Worm (Caenorhabditis elegans) whole organism, L2 larva: ENCODE results near the gene C33G8.2.

ENCODE experiments used
- C34F6.9 ChIP-seq: fragments of 150-350 bp; optimal IDR thresholded peaks from 2 replicates; lab custom pipeline; 2014; ENCODE audit warnings: missing biosample characterization, missing genetic modification characterization
- F13H6.1 ChIP-seq: sonication (generic microtip); optimal IDR thresholded peaks from 2 replicates; lab custom pipeline; 2016; ENCODE audit warnings: missing genetic modification characterization, missing compliant biosample characterization
- R02D3.7 ChIP-seq: fragments of 150-350 bp; optimal IDR thresholded peaks from 2 replicates; lab custom pipeline; 2014; ENCODE audit warnings: missing biosample characterization, missing genetic modification characterization
- Y55F3AM.14 ChIP-seq: fragments of 200-800 bp; sonication (Bioruptor generic); optimal IDR thresholded peaks from 2 replicates; lab custom pipeline; 2018; ENCODE audit warnings: mild to moderate bottlenecking, missing genetic modification characterization, missing compliant biosample characterization
- alr-1 ChIP-seq: fragments of 150-350 bp; optimal IDR thresholded peaks from 2 replicates; lab custom pipeline; 2014; ENCODE audit warnings: missing biosample characterization, missing genetic modification characterization
- aly-2 ChIP-seq: fragments of 150-350 bp; optimal IDR thresholded peaks from 2 replicates; lab custom pipeline; 2014; ENCODE audit warnings: missing biosample characterization, missing genetic modification characterization
- ama-1 ChIP-seq: fragments of 150-350 bp; optimal IDR thresholded peaks from 2 replicates; lab custom pipeline; 2018; ENCODE audit warnings: inconsistent platforms
- blmp-1 ChIP-seq: sonication (generic microtip); optimal IDR thresholded peaks from 2 replicates; lab custom pipeline; 2017; ENCODE audit warnings: missing genetic modification characterization, mild to moderate bottlenecking, missing compliant biosample characterization, antibody characterized with exemption, moderate library complexity; ENCODE audit not compliant: insufficient read depth
- crh-2 ChIP-seq: sonication (generic microtip); optimal IDR thresholded peaks from 2 replicates; lab custom pipeline; 2017; ENCODE audit warnings: missing biosample characterization, missing genetic modification characterization
- elt-1 ChIP-seq: fragments of 150-350 bp; optimal IDR thresholded peaks from 2 replicates; lab custom pipeline; 2014; ENCODE audit warnings: missing biosample characterization, missing genetic modification characterization
- elt-3 ChIP-seq: sonication (generic microtip); optimal IDR thresholded peaks from 2 replicates; lab custom pipeline; 2017; ENCODE audit warnings: missing biosample characterization, missing genetic modification characterization
- fos-1 ChIP-seq: fragments of 150-350 bp; optimal IDR thresholded peaks from 2 replicates; lab custom pipeline; 2014; ENCODE audit warnings: missing biosample characterization, missing genetic modification characterization
- lin-11 ChIP-seq: fragments of 150-350 bp; sonication (generic microtip); optimal IDR thresholded peaks from 2 replicates; lab custom pipeline; 2014; ENCODE audit warnings: missing biosample characterization, missing genetic modification characterization, inconsistent platforms, mixed read lengths
- lin-13 ChIP-seq: fragments of 150-350 bp; optimal IDR thresholded peaks from 2 replicates; lab custom pipeline; 2014; ENCODE audit warnings: missing biosample characterization, missing genetic modification reagents, missing genetic modification characterization
- lin-39 ChIP-seq: fragments of 150-350 bp; optimal IDR thresholded peaks from 2 replicates; lab custom pipeline; 2014; ENCODE audit warnings: missing biosample characterization, missing genetic modification reagents, missing genetic modification characterization
- lsy-2 ChIP-seq, 2 experiments: fragments of 150-350 bp in 1 of 2; sonication (generic microtip) in 1 of 2; optimal IDR thresholded peaks; 2 replicates each; lab custom pipeline; 2014 to 2017; ENCODE audit warnings: missing biosample characterization in 2 of 2, missing genetic modification characterization in 2 of 2
- mab-5 ChIP-seq: fragments of 150-350 bp; optimal IDR thresholded peaks from 2 replicates; lab custom pipeline; 2014; ENCODE audit warnings: missing biosample characterization, missing genetic modification characterization
- mdl-1 ChIP-seq, 2 experiments: fragments of 150-350 bp in 1 of 2; sonication (generic microtip) in 1 of 2; optimal IDR thresholded peaks; 2 replicates each; lab custom pipeline; 2017; ENCODE audit warnings: missing biosample characterization in 2 of 2, missing genetic modification characterization in 2 of 2
- nhr-12 ChIP-seq: fragments of 150-350 bp; optimal IDR thresholded peaks from 2 replicates; lab custom pipeline; 2014; ENCODE audit warnings: missing biosample characterization, missing genetic modification characterization
- nhr-129 ChIP-seq: fragments of 150-350 bp; optimal IDR thresholded peaks from 2 replicates; lab custom pipeline; 2014; ENCODE audit warnings: missing biosample characterization, missing genetic modification characterization
- nhr-23 ChIP-seq: fragments of 150-350 bp; optimal IDR thresholded peaks from 2 replicates; lab custom pipeline; 2014; ENCODE audit warnings: missing biosample characterization, missing genetic modification reagents, missing genetic modification characterization
- nhr-237 ChIP-seq: fragments of 150-350 bp; optimal IDR thresholded peaks from 2 replicates; lab custom pipeline; 2014; ENCODE audit warnings: missing biosample characterization, missing genetic modification characterization
- nhr-25 ChIP-seq: fragments of 150-350 bp; sonication (generic microtip); optimal IDR thresholded peaks from 3 replicates; lab custom pipeline; 2014; ENCODE audit warnings: missing biosample characterization, missing genetic modification characterization
- nhr-77 ChIP-seq: fragments of 150-350 bp; optimal IDR thresholded peaks from 2 replicates; lab custom pipeline; 2014; ENCODE audit warnings: missing biosample characterization, missing genetic modification characterization
- peb-1 ChIP-seq: fragments of 150-350 bp; optimal IDR thresholded peaks from 2 replicates; lab custom pipeline; 2014; ENCODE audit warnings: missing biosample characterization, missing genetic modification characterization
- sem-4 ChIP-seq: fragments of 150-350 bp; optimal IDR thresholded peaks from 2 replicates; lab custom pipeline; 2014; ENCODE audit warnings: missing biosample characterization, missing genetic modification reagents, missing genetic modification characterization
- sma-3 ChIP-seq: sonication (generic microtip); optimal IDR thresholded peaks from 2 replicates; lab custom pipeline; 2016; ENCODE audit warnings: missing genetic modification reagents, missing genetic modification characterization, missing compliant biosample characterization
- sma-9 ChIP-seq, 2 experiments: fragments of 150-350 bp in 1 of 2; sonication (generic microtip) in 1 of 2; optimal IDR thresholded peaks; 2 replicates each; lab custom pipeline; 2014 to 2016; ENCODE audit warnings: missing genetic modification characterization in 2 of 2, mild to moderate bottlenecking in 1 of 2, missing biosample characterization in 1 of 2, missing compliant biosample characterization in 1 of 2, missing genetic modification reagents in 1 of 2, moderate library complexity in 1 of 2
- snpc-4 ChIP-seq: fragments of 150-350 bp; optimal IDR thresholded peaks from 2 replicates; lab custom pipeline; 2014; ENCODE audit warnings: missing biosample characterization, missing genetic modification characterization
- unc-39 ChIP-seq: fragments of 150-350 bp; optimal IDR thresholded peaks from 2 replicates; lab custom pipeline; 2014; ENCODE audit warnings: missing biosample characterization, missing genetic modification characterization
- unc-62 ChIP-seq: fragments of 150-350 bp; optimal IDR thresholded peaks from 2 replicates; lab custom pipeline; 2014; ENCODE audit warnings: missing biosample characterization, missing genetic modification reagents, missing genetic modification characterization
- ztf-1 ChIP-seq: fragments of 200-800 bp; sonication (Bioruptor generic); conservative IDR thresholded peaks from 2 replicates; pipeline ENCODE4 v1.3.6; 2022; ENCODE audit warnings: missing genetic modification characterization, missing compliant biosample characterization
- ztf-11 ChIP-seq: sonication (generic microtip); optimal IDR thresholded peaks from 2 replicates; lab custom pipeline; 2017; ENCODE audit warnings: missing biosample characterization, missing genetic modification characterization
- ztf-4 ChIP-seq: fragments of 150-350 bp; optimal IDR thresholded peaks from 2 replicates; lab custom pipeline; 2014; ENCODE audit warnings: missing biosample characterization, missing genetic modification characterization

Gene C33G8.2

ce11 chrV:7000734-7001133 lies 8.8 kb upstream of the C33G8.2 start:
- no peak for TF ChIP-seq alr-1

- TF ChIP-seq peb-1 (tag; lab: Kevin White, UChicago) (no peak), ztf-1 (GFP tag; lab: Robert Waterston, UW) (no peak), nhr-12 (tag; lab: Kevin White, UChicago) (no peak), mab-5 (tag; lab: Kevin White, UChicago) (no peak), lsy-2 (tag; optimal IDR thresholded peaks at IDR 0.05; lab: Kevin White, UChicago) (no peak), R02D3.7 (tag; lab: Kevin White, UChicago) (no peak), ztf-11 (no peak), nhr-77 (tag; lab: Kevin White, UChicago) (no peak), lin-11 (tag; lab: Kevin White, UChicago) (no peak), sem-4 (tag; lab: Kevin White, UChicago) (no peak), sma-3 (GFP tag; lab: Kevin White, UChicago) (no peak), elt-3 (no peak), unc-62 (no peak), nhr-25 (tag; lab: Kevin White, UChicago) (no peak), blmp-1 (tag; lab: Kevin White, UChicago) (no peak), lin-39 (tag; lab: Kevin White, UChicago) (no peak), elt-1 (no peak), snpc-4 (tag; lab: Kevin White, UChicago) (no peak), ama-1 (no peak)
Measured at ce11 chrV:7003850-7004249, 5.7 kb upstream of the C33G8.2 start, which contains the start of gene srab-4. Gene srab-4 (plus strand): TSS chrV:7004150.

ce11 chrV:7005964-7006363 lies 3.6 kb upstream of the C33G8.2 start, which contains the start of gene spig-10:
Gene spig-10 (plus strand): TSS chrV:7006264.
- TF ChIP-seq F13H6.1 (no peak), lin-13 (no peak), C34F6.9 (tag; lab: Kevin White, UChicago) (no peak), nhr-23 (tag; lab: Kevin White, UChicago) (no peak), crh-2 (tag; lab: Kevin White, UChicago) (no peak), ztf-4 (tag; lab: Kevin White, UChicago) (no peak), nhr-129 (tag; lab: Kevin White, UChicago) (no peak), lin-11 (tag; lab: Kevin White, UChicago) (no peak), aly-2 (no peak), blmp-1 (tag; lab: Kevin White, UChicago) (no peak), nhr-77 (tag; lab: Kevin White, UChicago) (no peak), mdl-1 (tag; optimal IDR thresholded peaks at IDR 0.05; lab: Kevin White, UChicago) (no peak), sma-9 (GFP tag; optimal IDR thresholded peaks at IDR 0.05; lab: Kevin White, UChicago) (no peak), sma-9 (tag; optimal IDR thresholded peaks at IDR 0.05; lab: Kevin White, UChicago) (no peak), nhr-237 (tag; lab: Kevin White, UChicago) (no peak), ama-1 (no peak), lsy-2 (tag; optimal IDR thresholded peaks at IDR 0.05; lab: Kevin White, UChicago) (no peak)

ce11 chrV:7007307-7007706 lies 2.3 kb upstream of the C33G8.2 start, which contains the start of gene drd-10:
Gene drd-10 (plus strand): TSS chrV:7007607.
- TF ChIP-seq aly-2 (no peak), ama-1 (no peak), Y55F3AM.14 (GFP tag; lab: Kevin White, UChicago) (no peak), sma-3 (GFP tag; lab: Kevin White, UChicago) (no peak), unc-39 (no peak), ztf-4 (tag; lab: Kevin White, UChicago) (no peak), nhr-237 (tag; lab: Kevin White, UChicago) (no peak)
- TF ChIP-seq, all 48 proteins: peak for 0

ce11 chrV:7012617-7013016 lies 3.1 kb downstream of the C33G8.2 start, which contains the start of gene srw-127:
Gene srw-127 (plus strand): TSS chrV:7012917.
- TF ChIP-seq fos-1 (tag; lab: Kevin White, UChicago): no peak
- no peak for TF ChIP-seq snpc-4 (tag; lab: Kevin White, UChicago)
- TF ChIP-seq sma-3 (GFP tag; lab: Kevin White, UChicago): no peak
- TF ChIP-seq alr-1: no peak
- TF ChIP-seq C34F6.9 (tag; lab: Kevin White, UChicago): no peak
- no peak for TF ChIP-seq ztf-11
- TF ChIP-seq ama-1: no peak
